Fruit fly (Drosophila melanogaster) whole organism, embryonic: ENCODE measurements around the gene nAChRalpha3.

Experiments
- Aef1 ChIP-seq: fragments of 200-800 bp; sonication (Bioruptor generic); IDR thresholded peaks from 3 replicates; pipeline ENCODE4 v1.3.6; 2022; ENCODE audit warnings: missing biosample characterization, missing genetic modification characterization
- B-H2 ChIP-seq: fragments of 200-800 bp; sonication (Bioruptor generic); optimal IDR thresholded peaks from 2 replicates; lab custom pipeline; 2018; ENCODE audit warnings: missing biosample characterization, mild to moderate bottlenecking, missing genetic modification characterization
- Bdp1 ChIP-seq: fragments of 200-800 bp; sonication (Bioruptor generic); optimal IDR thresholded peaks from 3 replicates; lab custom pipeline; 2016; ENCODE audit warnings: missing biosample characterization, missing genetic modification characterization
- C15 ChIP-seq: fragments of 200-800 bp; sonication (Bioruptor generic); IDR thresholded peaks from 3 replicates; pipeline ENCODE4 v1.3.6; 2022; ENCODE audit warnings: missing biosample characterization, missing genetic modification characterization
- CG14441 ChIP-seq: fragments of 200-800 bp; sonication (Bioruptor generic); IDR thresholded peaks from 2 replicates; pipeline ENCODE4 v1.3.6; 2022; ENCODE audit warnings: missing biosample characterization, missing genetic modification characterization
- CG14667 ChIP-seq: fragments of 200-800 bp; sonication (Bioruptor generic); IDR thresholded peaks from 2 replicates; pipeline ENCODE4 v1.3.6; 2022; ENCODE audit warnings: missing biosample characterization, missing genetic modification characterization
- CG1603 ChIP-seq: fragments of 200-800 bp; sonication (Bioruptor generic); optimal IDR thresholded peaks from 2 replicates; lab custom pipeline; 2019; ENCODE audit warnings: missing biosample characterization, mild to moderate bottlenecking, missing genetic modification characterization, moderate library complexity
- CG16813 ChIP-seq: fragments of 200-800 bp; sonication (Bioruptor generic); IDR thresholded peaks from 3 replicates; pipeline ENCODE4 v1.3.6; 2022; ENCODE audit warnings: missing biosample characterization, missing genetic modification characterization; ENCODE audit not compliant: partially characterized antibody
- CG16863 ChIP-seq: fragments of 200-800 bp; sonication (Bioruptor generic); optimal IDR thresholded peaks from 3 replicates; lab custom pipeline; 2016; ENCODE audit warnings: missing biosample characterization, missing genetic modification characterization
- CG17186 ChIP-seq: fragments of 200-800 bp; sonication (Bioruptor generic); optimal IDR thresholded peaks from 3 replicates; lab custom pipeline; 2017; ENCODE audit warnings: missing biosample characterization, missing genetic modification reagents, missing genetic modification characterization
- CG17328 ChIP-seq: fragments of 200-800 bp; sonication (Bioruptor generic); IDR thresholded peaks from 2 replicates; pipeline ENCODE4 v1.3.6; 2022; ENCODE audit warnings: missing biosample characterization, missing genetic modification characterization
- CG17829 ChIP-seq: fragments of 200-800 bp; optimal IDR thresholded peaks from 2 replicates; lab custom pipeline; 2019; ENCODE audit warnings: missing biosample characterization, mild to moderate bottlenecking, missing genetic modification characterization, moderate library complexity
- CG18011 ChIP-seq: fragments of 200-800 bp; sonication (Bioruptor generic); optimal IDR thresholded peaks from 2 replicates; lab custom pipeline; 2017; ENCODE audit warnings: missing biosample characterization, missing genetic modification characterization, mild to moderate bottlenecking, moderate library complexity, missing genotype
- CG1832 ChIP-seq: fragments of 200-800 bp; sonication (Bioruptor generic); optimal IDR thresholded peaks from 2 replicates; lab custom pipeline; 2017; ENCODE audit warnings: missing biosample characterization, mild to moderate bottlenecking, missing genetic modification characterization, inconsistent platforms
- CG2116 ChIP-seq: fragments of 200-800 bp; sonication (Bioruptor generic); optimal IDR thresholded peaks from 3 replicates; lab custom pipeline; 2018; ENCODE audit warnings: missing biosample characterization, mild to moderate bottlenecking, missing genetic modification characterization
- CG31441 ChIP-seq: fragments of 200-800 bp; sonication (Bioruptor generic); IDR thresholded peaks from 2 replicates; pipeline ENCODE4 v1.3.6; 2022; ENCODE audit warnings: missing biosample characterization, missing genetic modification characterization
- CG34224 ChIP-seq: fragments of 200-800 bp; sonication (Bioruptor generic); IDR thresholded peaks from 3 replicates; pipeline ENCODE4 v1.3.6; 2022; ENCODE audit warnings: missing biosample characterization, missing genetic modification characterization; ENCODE audit not compliant: partially characterized antibody
- CG3726 ChIP-seq: fragments of 200-800 bp; sonication (Bioruptor generic); IDR thresholded peaks from 3 replicates; pipeline ENCODE4, ENCODE4 v1.3.6; 2022; ENCODE audit warnings: missing biosample characterization, missing genetic modification characterization
- CG3995 ChIP-seq: fragments of 200-800 bp; sonication (Bioruptor generic); optimal IDR thresholded peaks from 3 replicates; lab custom pipeline; 2016; ENCODE audit warnings: missing biosample characterization, missing genetic modification characterization
- CG4360 ChIP-seq: fragments of 200-800 bp; sonication (Bioruptor generic); IDR thresholded peaks from 2 replicates; pipeline ENCODE4 v1.3.6; 2022; ENCODE audit warnings: missing biosample characterization, missing genetic modification characterization
- CG43689 ChIP-seq: fragments of 200-800 bp; sonication (Bioruptor generic); IDR thresholded peaks from 2 replicates; pipeline ENCODE4 v1.3.6; 2022; ENCODE audit warnings: missing biosample characterization, missing genetic modification characterization
- CG6654 ChIP-seq: fragments of 200-800 bp; sonication (Bioruptor generic); optimal IDR thresholded peaks from 2 replicates; lab custom pipeline; 2017; ENCODE audit warnings: missing biosample characterization, mild to moderate bottlenecking, missing genetic modification characterization
- CG6689 ChIP-seq: fragments of 200-800 bp; sonication (Bioruptor generic); IDR thresholded peaks from 2 replicates; pipeline ENCODE4 v1.3.6; 2022; ENCODE audit warnings: missing biosample characterization, missing genetic modification characterization
- CG7839 ChIP-seq: fragments of 200-800 bp; sonication (Bioruptor generic); optimal IDR thresholded peaks from 3 replicates; lab custom pipeline; 2018; ENCODE audit warnings: missing biosample characterization, mild to moderate bottlenecking, missing genetic modification characterization, moderate library complexity
- Doc2 ChIP-seq: fragments of 200-800 bp; sonication (Bioruptor generic); IDR thresholded peaks from 2 replicates; pipeline ENCODE4 v1.3.6; 2022; ENCODE audit warnings: missing biosample characterization, missing genetic modification characterization
- Drgx ChIP-seq: fragments of 200-800 bp; sonication (Bioruptor generic); IDR thresholded peaks from 2 replicates; pipeline ENCODE4 v1.3.6; 2022; ENCODE audit warnings: missing biosample characterization, missing genetic modification characterization
- E2f2 ChIP-seq: fragments of 200-800 bp; sonication (Bioruptor generic); IDR thresholded peaks from 2 replicates; pipeline ENCODE4 v1.3.6; 2022; ENCODE audit warnings: missing biosample characterization, missing genetic modification characterization
- Ets65A ChIP-seq: fragments of 200-800 bp; sonication (Bioruptor generic); peaks from one replicate; lab custom pipeline; 2016; ENCODE audit warnings: missing biosample characterization, missing genetic modification characterization
- Fer1 ChIP-seq: fragments of 200-800 bp; sonication (Bioruptor generic); optimal IDR thresholded peaks from 2 replicates; lab custom pipeline; 2017; ENCODE audit warnings: missing biosample characterization, mild to moderate bottlenecking, missing genetic modification characterization
- Neu2 ChIP-seq: fragments of 200-800 bp; sonication (Bioruptor generic); optimal IDR thresholded peaks from 3 replicates; lab custom pipeline; 2016; ENCODE audit warnings: missing biosample characterization, missing genetic modification characterization, borderline replicate concordance
- Rfx ChIP-seq: fragments of 200-800 bp; sonication (Bioruptor generic); IDR thresholded peaks from 2 replicates; pipeline ENCODE4 v1.3.6; 2022; ENCODE audit warnings: missing biosample characterization, missing genetic modification characterization
- Scr ChIP-seq: fragments of 200-800 bp; sonication (Bioruptor generic); IDR thresholded peaks from 2 replicates; pipeline ENCODE4 v1.3.6; 2022; ENCODE audit warnings: missing biosample characterization, missing genetic modification characterization; ENCODE audit not compliant: partially characterized antibody
- Side ChIP-seq: fragments of 200-800 bp; sonication (Bioruptor generic); optimal IDR thresholded peaks from 2 replicates; lab custom pipeline; 2016; ENCODE audit warnings: missing biosample characterization, missing genetic modification characterization
- abd-A ChIP-seq: fragments of 200-800 bp; sonication (Bioruptor generic); optimal IDR thresholded peaks from 3 replicates; lab custom pipeline; 2019; ENCODE audit warnings: missing biosample characterization, mild to moderate bottlenecking, missing genetic modification characterization, moderate library complexity
- ap ChIP-seq: fragments of 200-800 bp; sonication (Bioruptor generic); IDR thresholded peaks from 2 replicates; pipeline ENCODE4 v1.3.6; 2022; ENCODE audit warnings: missing biosample characterization, missing genetic modification characterization
- bowl ChIP-seq: fragments of 200-800 bp; sonication (Bioruptor generic); IDR thresholded peaks from 2 replicates; pipeline ENCODE4 v1.3.6; 2022; ENCODE audit warnings: missing biosample characterization, missing genetic modification characterization
- cad ChIP-seq: fragments of >200 bp; optimal IDR thresholded peaks from 2 replicates; lab custom pipeline; 2017; ENCODE audit warnings: missing biosample characterization, missing genetic modification characterization
- chinmo ChIP-seq: fragments of 200-800 bp; sonication (Bioruptor generic); IDR thresholded peaks from 4 replicates; pipeline ENCODE4 v1.3.6; 2022; ENCODE audit warnings: missing biosample characterization, missing genetic modification characterization; ENCODE audit not compliant: partially characterized antibody
- crol ChIP-seq: fragments of 200-800 bp; sonication (Bioruptor generic); IDR thresholded peaks from 2 replicates; pipeline ENCODE4 v1.3.6; 2022; ENCODE audit warnings: missing biosample characterization, missing genetic modification characterization
- dmrt99B ChIP-seq: fragments of 200-800 bp; sonication (Bioruptor generic); optimal IDR thresholded peaks from 2 replicates; lab custom pipeline; 2018; ENCODE audit warnings: missing biosample characterization, mild to moderate bottlenecking, missing genetic modification characterization, moderate library complexity
- ewg ChIP-seq: fragments of 200-800 bp; sonication (Bioruptor generic); optimal IDR thresholded peaks from 3 replicates; lab custom pipeline; 2017; ENCODE audit warnings: mild to moderate bottlenecking, missing biosample characterization, missing genetic modification reagents, missing genetic modification characterization
- gsb-n ChIP-seq: fragments of 200-800 bp; sonication (Bioruptor generic); optimal IDR thresholded peaks from 3 replicates; lab custom pipeline; 2018; ENCODE audit warnings: missing biosample characterization, mild to moderate bottlenecking, missing genetic modification characterization
- hkb ChIP-seq, 2 experiments: fragments of 200-800 bp in 1 of 2; fragments of >200 bp in 1 of 2; sonication (Bioruptor generic) in 1 of 2; IDR thresholded peaks in 1 of 2; optimal IDR thresholded peaks in 1 of 2; 2 replicates each; pipeline versions ENCODE4 v1.3.6 to Lab custom; 2017 to 2022; ENCODE audit warnings: missing biosample characterization in 1 of 2, missing genetic modification characterization in 1 of 2
- kah ChIP-seq: fragments of 200-800 bp; sonication (Bioruptor generic); optimal IDR thresholded peaks from 2 replicates; lab custom pipeline; 2018; ENCODE audit warnings: missing biosample characterization, mild to moderate bottlenecking, missing genetic modification characterization
- nerfin-2 ChIP-seq: fragments of 200-800 bp; sonication (Bioruptor generic); IDR thresholded peaks from 2 replicates; pipeline ENCODE4 v1.3.6; 2022; ENCODE audit warnings: missing biosample characterization, missing genetic modification characterization; ENCODE audit not compliant: partially characterized antibody
- sens-2 ChIP-seq: fragments of 200-800 bp; sonication (Bioruptor generic); IDR thresholded peaks from 2 replicates; pipeline ENCODE4 v1.3.6; 2022; ENCODE audit warnings: missing biosample characterization, missing genetic modification characterization
- sna ChIP-seq: fragments of 200-800 bp; sonication (Bioruptor generic); IDR thresholded peaks from 2 replicates; pipeline ENCODE4 v1.3.6; 2022; ENCODE audit warnings: missing biosample characterization, missing genetic modification characterization; ENCODE audit not compliant: partially characterized antibody
- sr ChIP-seq: fragments of 200-800 bp; sonication (Bioruptor generic); IDR thresholded peaks from 3 replicates; pipeline ENCODE4 v1.3.6; 2022; ENCODE audit warnings: missing biosample characterization, missing genetic modification characterization
- stwl ChIP-seq: fragments of 200-800 bp; sonication (Bioruptor generic); optimal IDR thresholded peaks from 3 replicates; lab custom pipeline; 2018; ENCODE audit warnings: missing biosample characterization, mild to moderate bottlenecking, missing genetic modification characterization, moderate library complexity
- vnd ChIP-seq: fragments of 200-800 bp; sonication (Bioruptor generic); IDR thresholded peaks from 3 replicates; pipeline ENCODE4 v1.3.6; 2022; ENCODE audit warnings: missing biosample characterization, missing genetic modification characterization; ENCODE audit not compliant: partially characterized antibody
- zen2 ChIP-seq: fragments of 200-800 bp; sonication (Bioruptor generic); IDR thresholded peaks from 3 replicates; pipeline ENCODE4 v1.3.6; 2022; ENCODE audit warnings: missing biosample characterization, missing genetic modification characterization; ENCODE audit not compliant: partially characterized antibody

The nAChRalpha3 gene

DNA sequence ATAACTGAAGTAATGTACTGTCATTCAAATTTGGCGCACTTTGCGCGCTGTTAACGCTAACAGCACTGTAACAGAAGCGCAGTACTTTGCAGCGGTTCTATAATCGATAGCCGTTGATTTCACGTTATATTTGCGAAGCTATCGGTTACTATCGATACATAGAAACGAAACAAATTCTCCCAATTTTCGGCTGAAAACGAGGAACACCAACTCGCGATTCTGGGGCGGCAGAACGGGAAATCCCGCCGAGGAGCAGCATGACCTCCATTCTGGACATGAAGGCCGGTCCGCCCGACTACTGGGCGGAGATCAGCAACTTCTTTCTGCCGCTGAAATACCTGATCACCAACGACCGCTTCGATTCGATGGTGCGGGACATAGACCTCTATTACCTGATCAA, 93.7 kb downstream of the nAChRalpha3 start, which contains the start of gene CG1636:
TSS of gene CG1636 (plus strand) at position 122 of the 400 bp plus-strand sequence.
- TF ChIP-seq CG3995 (GFP tag; lab: Kevin White, UChicago), result peak; percentile 87
- peak; percentile 39 for TF ChIP-seq stwl (tag; lab: Kevin White, UChicago)
- no peak for TF ChIP-seq sens-2 (GFP tag; lab: Robert Waterston, UW)
- TF ChIP-seq CG6654 (GFP tag; lab: Kevin White, UChicago), result no peak
- no peak for TF ChIP-seq CG31441 (GFP tag; lab: Robert Waterston, UW)
- no peak for TF ChIP-seq CG6689
- TF ChIP-seq Side (GFP tag; lab: Kevin White, UChicago), result no peak
- TF ChIP-seq CG17328 (GFP tag; lab: Robert Waterston, UW), result no peak
- TF ChIP-seq gsb-n (tag; lab: Kevin White, UChicago), result no peak
- TF ChIP-seq Fer1, result no peak
- TF ChIP-seq CG17186, result peak; percentile 85
- TF ChIP-seq Doc2 (GFP tag; lab: Robert Waterston, UW), result no peak
- no peak for TF ChIP-seq dmrt99B
- TF ChIP-seq CG14667 (GFP tag; lab: Robert Waterston, UW), result no peak
- no peak for TF ChIP-seq Neu2 (GFP tag; lab: Kevin White, UChicago)
- peak; percentile 84 for TF ChIP-seq CG34224 (GFP tag; lab: Robert Waterston, UW)
- no peak for TF ChIP-seq CG1832
- TF ChIP-seq CG17829 (tag; lab: Kevin White, UChicago), result no peak
- no peak for TF ChIP-seq bowl (GFP tag; lab: Robert Waterston, UW)
- no peak for TF ChIP-seq CG14441 (GFP tag; lab: Robert Waterston, UW)
- peak; percentile 78; the same call in 2 of the 4 replicates for TF ChIP-seq chinmo (GFP tag; lab: Robert Waterston, UW)
- no peak for TF ChIP-seq CG16863 (GFP tag; lab: Kevin White, UChicago)
- TF ChIP-seq zen2 (GFP tag; lab: Robert Waterston, UW), result peak; percentile 83
- no peak for TF ChIP-seq Bdp1 (GFP tag; lab: Kevin White, UChicago)
- no peak for TF ChIP-seq Drgx (GFP tag; lab: Robert Waterston, UW)
- TF ChIP-seq crol (GFP tag; lab: Robert Waterston, UW), result no peak
- no peak for TF ChIP-seq ewg (GFP tag; lab: Kevin White, UChicago)
- no peak for TF ChIP-seq Rfx (GFP tag; lab: Robert Waterston, UW)
- TF ChIP-seq B-H2 (GFP tag; lab: Kevin White, UChicago), result no peak
- no peak for TF ChIP-seq sr
- peak; percentile 77 for TF ChIP-seq CG16813 (GFP tag; lab: Robert Waterston, UW)
- TF ChIP-seq hkb (optimal IDR thresholded peaks at IDR 0.05; lab: Kevin White, UChicago), result no peak
- TF ChIP-seq hkb (GFP tag; IDR thresholded peaks at IDR 0.05; lab: Robert Waterston, UW), result no peak
- peak; percentile 63 for TF ChIP-seq CG2116 (GFP tag; lab: Kevin White, UChicago)
- no peak for TF ChIP-seq cad (GFP tag; lab: Kevin White, UChicago)
- TF ChIP-seq Aef1 (GFP tag; lab: Robert Waterston, UW), result no peak
- TF ChIP-seq CG7839 (tag; lab: Kevin White, UChicago), result no peak
- TF ChIP-seq CG4360 (GFP tag; lab: Robert Waterston, UW), result no peak
- no peak for TF ChIP-seq abd-A (tag; lab: Kevin White, UChicago)
- TF ChIP-seq Ets65A, result no peak
- TF ChIP-seq sna (GFP tag; lab: Robert Waterston, UW), result peak; percentile 89
- TF ChIP-seq vnd (GFP tag; lab: Robert Waterston, UW), result peak; percentile 66; the same call in 2 of the 3 replicates
- peak; percentile 85 for TF ChIP-seq Scr (GFP tag; lab: Robert Waterston, UW)
- TF ChIP-seq CG1603 (tag; lab: Kevin White, UChicago), result peak; percentile 39
- no peak for TF ChIP-seq kah (GFP tag; lab: Kevin White, UChicago)
- peak; percentile 58; the same call in 1 of the 2 replicates for TF ChIP-seq nerfin-2
- no peak for TF ChIP-seq ap
- no peak for TF ChIP-seq CG43689
- TF ChIP-seq C15 (GFP tag; lab: Robert Waterston, UW), result no peak
- peak; percentile 88 for TF ChIP-seq E2f2
- no peak for TF ChIP-seq CG3726 (GFP tag; lab: Robert Waterston, UW)
- no peak for TF ChIP-seq CG18011
